Fruit fly (Drosophila melanogaster) whole organism, embryonic: ENCODE results near the gene Unc50.

Experiments used
- Asciz ChIP-seq: fragments of 200-800 bp; sonication (Bioruptor generic); optimal IDR thresholded peaks from 2 replicates; lab custom pipeline; 2017; ENCODE audit warnings: missing biosample characterization, mild to moderate bottlenecking, missing genetic modification characterization, missing genetic modification reagents
- C15 ChIP-seq: fragments of 200-800 bp; sonication (Bioruptor generic); IDR thresholded peaks from 3 replicates; pipeline ENCODE4 v1.3.6; 2022; ENCODE audit warnings: missing biosample characterization, missing genetic modification characterization
- CG10321 ChIP-seq: fragments of 200-800 bp; sonication (Bioruptor generic); IDR thresholded peaks from 2 replicates; pipeline ENCODE4 v1.3.6; 2022; ENCODE audit warnings: missing biosample characterization, missing genetic modification characterization
- CG10431 ChIP-seq: fragments of 200-800 bp; sonication (Bioruptor generic); optimal IDR thresholded peaks from 3 replicates; lab custom pipeline; 2018; ENCODE audit warnings: missing biosample characterization, mild to moderate bottlenecking, missing genetic modification characterization
- CG10565 ChIP-seq: fragments of 200-800 bp; sonication (Bioruptor generic); optimal IDR thresholded peaks from 3 replicates; lab custom pipeline; 2016; ENCODE audit warnings: missing biosample characterization, mild to moderate bottlenecking, missing genetic modification characterization
- CG12071 ChIP-seq: fragments of 200-800 bp; sonication (Bioruptor generic); optimal IDR thresholded peaks from 3 replicates; lab custom pipeline; 2018; ENCODE audit warnings: missing biosample characterization, mild to moderate bottlenecking, missing genetic modification characterization
- CG12391 ChIP-seq: fragments of 200-800 bp; sonication (Bioruptor generic); optimal IDR thresholded peaks from 3 replicates; lab custom pipeline; 2018; ENCODE audit warnings: missing biosample characterization, mild to moderate bottlenecking, missing genetic modification characterization, moderate library complexity
- CG12744 ChIP-seq: fragments of 200-800 bp; sonication (Bioruptor generic); optimal IDR thresholded peaks from 2 replicates; lab custom pipeline; 2016; ENCODE audit warnings: missing biosample characterization, missing genetic modification characterization
- CG12769 ChIP-seq: fragments of 200-800 bp; sonication (Bioruptor generic); optimal IDR thresholded peaks from 2 replicates; lab custom pipeline; 2019; ENCODE audit warnings: missing biosample characterization, mild to moderate bottlenecking, missing genetic modification characterization, moderate library complexity
- CG12942 ChIP-seq: fragments of 200-800 bp; sonication (Bioruptor generic); optimal IDR thresholded peaks from 3 replicates; lab custom pipeline; 2016; ENCODE audit warnings: missing biosample characterization, missing genetic modification characterization
- CG13123 ChIP-seq: fragments of 200-800 bp; sonication (Bioruptor generic); optimal IDR thresholded peaks from 2 replicates; lab custom pipeline; 2016; ENCODE audit warnings: missing biosample characterization, missing genetic modification characterization
- CG13624 ChIP-seq: fragments of 200-800 bp; sonication (Bioruptor generic); optimal IDR thresholded peaks from 2 replicates; lab custom pipeline; 2016; ENCODE audit warnings: missing biosample characterization, missing genetic modification characterization
- CG15011 ChIP-seq: fragments of 200-800 bp; sonication (Bioruptor generic); optimal IDR thresholded peaks from 3 replicates; lab custom pipeline; 2018; ENCODE audit warnings: missing biosample characterization, mild to moderate bottlenecking, missing genetic modification characterization
- CG15601 ChIP-seq: fragments of 200-800 bp; sonication (Bioruptor generic); optimal IDR thresholded peaks from 3 replicates; lab custom pipeline; 2019; ENCODE audit warnings: missing biosample characterization, mild to moderate bottlenecking, missing genetic modification characterization, moderate library complexity
- CG17385 ChIP-seq: fragments of 200-800 bp; sonication (Bioruptor generic); optimal IDR thresholded peaks from 3 replicates; lab custom pipeline; 2018; ENCODE audit warnings: missing biosample characterization, mild to moderate bottlenecking, missing genetic modification characterization
- CG17802 ChIP-seq: fragments of 200-800 bp; sonication (Bioruptor generic); optimal IDR thresholded peaks from 2 replicates; lab custom pipeline; 2018; ENCODE audit warnings: missing biosample characterization, mild to moderate bottlenecking, missing genetic modification characterization, moderate library complexity
- CG31441 ChIP-seq: fragments of 200-800 bp; sonication (Bioruptor generic); IDR thresholded peaks from 2 replicates; pipeline ENCODE4 v1.3.6; 2022; ENCODE audit warnings: missing biosample characterization, missing genetic modification characterization
- CG32532 ChIP-seq: fragments of 200-800 bp; sonication (Bioruptor generic); IDR thresholded peaks from 2 replicates; pipeline ENCODE4 v1.3.6; 2022; ENCODE audit warnings: missing biosample characterization, missing genetic modification characterization
- CG7745 ChIP-seq: fragments of 200-800 bp; sonication (Bioruptor generic); optimal IDR thresholded peaks from 2 replicates; lab custom pipeline; 2018; ENCODE audit warnings: missing biosample characterization, mild to moderate bottlenecking, missing genetic modification characterization, moderate library complexity
- CG8281 ChIP-seq: fragments of 200-800 bp; sonication (Bioruptor generic); optimal IDR thresholded peaks from 2 replicates; lab custom pipeline; 2018; ENCODE audit warnings: missing biosample characterization, mild to moderate bottlenecking, missing genetic modification characterization, moderate library complexity
- D19B ChIP-seq: fragments of 200-800 bp; sonication (Bioruptor generic); optimal IDR thresholded peaks from 2 replicates; lab custom pipeline; 2017; ENCODE audit warnings: missing biosample characterization, mild to moderate bottlenecking, missing genetic modification characterization
- Dfd ChIP-seq, 2 experiments: fragments of >200 bp; optimal IDR thresholded peaks; 2 replicates each; lab custom pipeline; 2017; ENCODE audit warnings: missing biosample characterization in 2 of 2, missing genetic modification characterization in 2 of 2
- Fer3 ChIP-seq: fragments of 200-800 bp; sonication (Bioruptor generic); optimal IDR thresholded peaks from 2 replicates; lab custom pipeline; 2018; ENCODE audit warnings: missing biosample characterization, mild to moderate bottlenecking, missing genetic modification characterization, moderate library complexity
- Gug ChIP-seq: fragments of 200-800 bp; sonication (Bioruptor generic); IDR thresholded peaks from 4 replicates; pipeline ENCODE4 v1.3.6; 2022; ENCODE audit warnings: missing biosample characterization, missing genetic modification characterization
- Hr51 ChIP-seq, 2 experiments: fragments of 200-800 bp; sonication (Bioruptor generic); optimal IDR thresholded peaks; 2 replicates in 1 of 2; 3 replicates in 1 of 2; lab custom pipeline; 2016 to 2018; ENCODE audit warnings: missing biosample characterization in 2 of 2, missing genetic modification characterization in 2 of 2, mild to moderate bottlenecking in 1 of 2, moderate library complexity in 1 of 2
- Nf-YA ChIP-seq: fragments of 200-800 bp; sonication (Bioruptor generic); IDR thresholded peaks from 2 replicates; pipeline ENCODE4 v1.3.6; 2022; ENCODE audit warnings: missing biosample characterization, missing genetic modification characterization
- Pdp1 ChIP-seq, 2 experiments: fragments of 200-800 bp; sonication (Bioruptor generic); optimal IDR thresholded peaks; 3 replicates each; lab custom pipeline; 2016; ENCODE audit warnings: missing biosample characterization in 2 of 2, missing genetic modification characterization in 2 of 2, mild to moderate bottlenecking in 1 of 2, moderate library complexity in 1 of 2
- Vsx1 ChIP-seq: fragments of 200-800 bp; sonication (Bioruptor generic); optimal IDR thresholded peaks from 2 replicates; lab custom pipeline; 2017; ENCODE audit warnings: missing biosample characterization, mild to moderate bottlenecking, missing genetic modification characterization, missing genetic modification reagents
- YL-1 ChIP-seq: fragments of 200-800 bp; sonication (Bioruptor generic); optimal IDR thresholded peaks from 3 replicates; lab custom pipeline; 2017; ENCODE audit warnings: missing biosample characterization, mild to moderate bottlenecking, missing genetic modification characterization
- abd-A ChIP-seq: fragments of 200-800 bp; sonication (Bioruptor generic); optimal IDR thresholded peaks from 3 replicates; lab custom pipeline; 2019; ENCODE audit warnings: missing biosample characterization, mild to moderate bottlenecking, missing genetic modification characterization, moderate library complexity
- aop ChIP-seq: fragments of 200-800 bp; sonication (Bioruptor generic); IDR thresholded peaks from 2 replicates; pipeline ENCODE4 v1.3.6; 2022; ENCODE audit warnings: missing biosample characterization, missing genetic modification characterization
- ap ChIP-seq: fragments of 200-800 bp; sonication (Bioruptor generic); IDR thresholded peaks from 2 replicates; pipeline ENCODE4 v1.3.6; 2022; ENCODE audit warnings: missing biosample characterization, missing genetic modification characterization
- bcd ChIP-seq: fragments of 200-800 bp; sonication (Bioruptor generic); optimal IDR thresholded peaks from 2 replicates; lab custom pipeline; 2017; ENCODE audit warnings: missing biosample characterization, mild to moderate bottlenecking, missing genetic modification characterization
- btn ChIP-seq: fragments of 200-800 bp; sonication (Bioruptor generic); optimal IDR thresholded peaks from 2 replicates; lab custom pipeline; 2016; ENCODE audit warnings: missing biosample characterization, missing genetic modification characterization
- cas ChIP-seq: fragments of 200-800 bp; sonication (Bioruptor generic); IDR thresholded peaks from 2 replicates; pipeline ENCODE4 v1.3.6; 2022; ENCODE audit warnings: missing biosample characterization, missing genetic modification characterization
- danr ChIP-seq: fragments of 200-800 bp; sonication (Bioruptor generic); IDR thresholded peaks from 2 replicates; pipeline ENCODE4 v1.3.6; 2022; ENCODE audit warnings: missing biosample characterization, missing genetic modification characterization
- exex ChIP-seq: fragments of 200-800 bp; sonication (Bioruptor generic); optimal IDR thresholded peaks from 4 replicates; lab custom pipeline; 2018; ENCODE audit warnings: missing biosample characterization, mild to moderate bottlenecking, missing genetic modification characterization, moderate library complexity
- fd64A ChIP-seq: fragments of 200-800 bp; sonication (Bioruptor generic); optimal IDR thresholded peaks from 3 replicates; lab custom pipeline; 2018; ENCODE audit warnings: missing biosample characterization, mild to moderate bottlenecking, missing genetic modification characterization
- ftz-f1 ChIP-seq: fragments of 200-800 bp; sonication (Bioruptor generic); optimal IDR thresholded peaks from 2 replicates; lab custom pipeline; 2016; ENCODE audit warnings: missing biosample characterization, missing genetic modification characterization
- gsb-n ChIP-seq: fragments of 200-800 bp; sonication (Bioruptor generic); optimal IDR thresholded peaks from 3 replicates; lab custom pipeline; 2018; ENCODE audit warnings: missing biosample characterization, mild to moderate bottlenecking, missing genetic modification characterization
- ham ChIP-seq: fragments of 200-800 bp; sonication (Bioruptor generic); IDR thresholded peaks from 2 replicates; pipeline ENCODE4 v1.3.6; 2022; ENCODE audit warnings: missing biosample characterization, missing genetic modification characterization
- jing ChIP-seq: fragments of 200-800 bp; sonication (Bioruptor generic); optimal IDR thresholded peaks from 2 replicates; lab custom pipeline; 2018; ENCODE audit warnings: missing biosample characterization, mild to moderate bottlenecking, missing genetic modification characterization
- nerfin-2 ChIP-seq: fragments of 200-800 bp; sonication (Bioruptor generic); IDR thresholded peaks from 2 replicates; pipeline ENCODE4 v1.3.6; 2022; ENCODE audit warnings: missing biosample characterization, missing genetic modification characterization; ENCODE audit not compliant: partially characterized antibody
- pnt ChIP-seq: fragments of 200-800 bp; sonication (Bioruptor generic); optimal IDR thresholded peaks from 3 replicates; lab custom pipeline; 2016; ENCODE audit warnings: missing biosample characterization, missing genetic modification characterization
- schlank ChIP-seq: fragments of 200-800 bp; sonication (Bioruptor generic); optimal IDR thresholded peaks from 2 replicates; lab custom pipeline; 2018; ENCODE audit warnings: missing biosample characterization, mild to moderate bottlenecking, missing genetic modification characterization
- sd ChIP-seq: fragments of 200-800 bp; sonication (Bioruptor generic); optimal IDR thresholded peaks from 3 replicates; lab custom pipeline; 2018; ENCODE audit warnings: missing biosample characterization, mild to moderate bottlenecking, missing genetic modification characterization, moderate library complexity
- sob ChIP-seq: fragments of 200-800 bp; sonication (Bioruptor generic); IDR thresholded peaks from 2 replicates; pipeline ENCODE4 v1.3.6; 2022; ENCODE audit warnings: missing biosample characterization, missing genetic modification characterization
- trem ChIP-seq: fragments of 200-800 bp; optimal IDR thresholded peaks from 3 replicates; lab custom pipeline; 2019; ENCODE audit warnings: missing biosample characterization, mild to moderate bottlenecking, missing genetic modification characterization, moderate library complexity
- twi ChIP-seq: fragments of 200-800 bp; optimal IDR thresholded peaks from 2 replicates; lab custom pipeline; 2019; ENCODE audit warnings: missing biosample characterization, mild to moderate bottlenecking, missing genetic modification characterization, moderate library complexity
- vfl ChIP-seq: fragments of 200-800 bp; sonication (Bioruptor generic); optimal IDR thresholded peaks from 2 replicates; lab custom pipeline; 2016; ENCODE audit warnings: missing biosample characterization, missing genetic modification characterization
- vvl ChIP-seq: fragments of 200-800 bp; sonication (Bioruptor generic); IDR thresholded peaks from 2 replicates; pipeline ENCODE4 v1.3.6; 2022; ENCODE audit warnings: missing biosample characterization, missing genetic modification characterization

Gene Unc50

dm6 chr3R:8664699-8665340, 11.6 kb downstream of the Unc50 start:
- TF ChIP-seq btn (GFP tag; lab: Kevin White, UChicago) = no peak
- TF ChIP-seq CG13624 (GFP tag; lab: Kevin White, UChicago) = no peak
- peak; percentile 76 for TF ChIP-seq CG10431 (GFP tag; lab: Kevin White, UChicago)
- TF ChIP-seq trem (tag; lab: Kevin White, UChicago) = no peak
- TF ChIP-seq schlank (tag; lab: Kevin White, UChicago) = no peak
- no peak for TF ChIP-seq CG15601 (tag; lab: Kevin White, UChicago)
- no peak for TF ChIP-seq CG10565 (GFP tag; lab: Kevin White, UChicago)
- no peak for TF ChIP-seq jing (GFP tag; lab: Kevin White, UChicago)
- no peak for TF ChIP-seq CG12071 (GFP tag; lab: Kevin White, UChicago)
- TF ChIP-seq CG31441 (GFP tag; lab: Robert Waterston, UW) = no peak
- TF ChIP-seq cas (GFP tag; lab: Robert Waterston, UW) = no peak
- no peak for TF ChIP-seq gsb-n (tag; lab: Kevin White, UChicago)
- TF ChIP-seq Hr51 (GFP tag; optimal IDR thresholded peaks at IDR 0.05; lab: Kevin White, UChicago) = no peak
- no peak for TF ChIP-seq CG13123 (GFP tag; lab: Kevin White, UChicago)
- no peak for TF ChIP-seq ftz-f1 (GFP tag; lab: Kevin White, UChicago)
- no peak for TF ChIP-seq pnt (GFP tag; lab: Kevin White, UChicago)
- peak; percentile 54 for TF ChIP-seq sd
- TF ChIP-seq exex = peak; percentile 38
- no peak for TF ChIP-seq CG12744 (GFP tag; lab: Kevin White, UChicago)
- TF ChIP-seq C15 (GFP tag; lab: Robert Waterston, UW) = no peak
- TF ChIP-seq CG12942 (GFP tag; lab: Kevin White, UChicago) = no peak
- no peak for TF ChIP-seq Nf-YA
- no peak for TF ChIP-seq CG12391 (tag; lab: Kevin White, UChicago)
- no peak for TF ChIP-seq CG10321 (GFP tag; lab: Robert Waterston, UW)
- TF ChIP-seq Gug = no peak
- TF ChIP-seq CG7745 (tag; lab: Kevin White, UChicago) = peak; percentile 30
- no peak for TF ChIP-seq ap (GFP tag; lab: Robert Waterston, UW)
- TF ChIP-seq Vsx1 (GFP tag; lab: Kevin White, UChicago) = peak; percentile 41
- no peak for TF ChIP-seq D19B (GFP tag; lab: Kevin White, UChicago)
- TF ChIP-seq Fer3 (tag; lab: Kevin White, UChicago) = no peak
- TF ChIP-seq CG17385 (GFP tag; lab: Kevin White, UChicago) = no peak
- no peak for TF ChIP-seq YL-1 (GFP tag; lab: Kevin White, UChicago)
- TF ChIP-seq fd64A (GFP tag; lab: Kevin White, UChicago) = no peak
- no peak for TF ChIP-seq ham (GFP tag; lab: Robert Waterston, UW)
- TF ChIP-seq Pdp1 (GFP tag; optimal IDR thresholded peaks at IDR 0.05; lab: Kevin White, UChicago) = peak in 1 of 2 experiments; percentile 96
- TF ChIP-seq CG12769 (tag; lab: Kevin White, UChicago) = peak; percentile 0
- no peak for TF ChIP-seq danr (GFP tag; lab: Robert Waterston, UW)
- TF ChIP-seq vfl (GFP tag; lab: Kevin White, UChicago) = no peak
- TF ChIP-seq CG32532 = no peak
- no peak for TF ChIP-seq bcd (GFP tag; lab: Kevin White, UChicago)
- TF ChIP-seq twi (tag; lab: Kevin White, UChicago) = peak; percentile 46
- no peak for TF ChIP-seq aop (GFP tag; lab: Robert Waterston, UW)
- no peak for TF ChIP-seq sob
- no peak for TF ChIP-seq CG17802 (tag; lab: Kevin White, UChicago)
- no peak for TF ChIP-seq Dfd (GFP tag; optimal IDR thresholded peaks at IDR 0.05; lab: Kevin White, UChicago)
- TF ChIP-seq vvl (GFP tag; lab: Robert Waterston, UW) = no peak
- no peak for TF ChIP-seq nerfin-2
- TF ChIP-seq CG15011 = no peak
- TF ChIP-seq abd-A (tag; lab: Kevin White, UChicago) = no peak
- TF ChIP-seq Asciz = no peak
- no peak for TF ChIP-seq CG8281
